Worm (Caenorhabditis elegans): ENCODE data around the gene R08C7.8.

The R08C7.8 gene

DNA sequence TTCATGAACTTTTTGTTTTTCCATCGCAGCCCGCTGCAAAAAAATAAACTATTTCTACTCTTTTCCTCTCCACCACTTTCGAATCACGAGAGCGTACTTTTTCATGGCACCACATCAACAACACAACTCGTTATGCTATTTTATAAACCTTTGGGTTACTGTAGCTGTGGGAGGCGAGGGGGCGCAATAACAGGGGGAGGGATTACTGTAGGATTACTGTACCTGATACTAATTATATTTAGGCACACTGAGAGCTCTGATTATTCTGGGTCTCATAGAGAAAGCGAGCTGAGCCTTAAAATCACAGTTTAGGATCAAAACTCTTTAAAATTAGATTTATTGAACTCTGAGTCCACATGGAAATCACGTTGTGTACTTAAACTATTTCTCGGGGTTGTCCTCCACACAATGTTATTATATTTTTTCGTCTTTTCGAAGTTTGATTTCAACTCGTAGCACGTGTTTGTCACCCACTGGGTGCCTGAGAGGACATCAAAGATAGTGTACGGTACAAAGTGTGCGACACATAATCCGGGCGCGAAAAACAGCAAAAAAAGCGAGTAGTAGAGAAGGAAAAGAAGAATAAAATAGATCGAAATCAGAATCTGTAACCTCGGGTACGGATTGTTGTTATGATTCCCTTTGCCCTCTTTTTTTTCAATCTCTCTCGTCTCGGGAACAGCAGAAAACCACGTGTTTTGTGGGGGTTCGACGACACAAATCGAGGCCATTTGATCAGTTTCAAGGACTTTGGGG lies 38.3 kb upstream of the R08C7.8 start (continued):
- peak; percentile 44 for TF ChIP-seq nhr-47 (tag; optimal IDR thresholded peaks at IDR 0.05)
- peak; percentile 54 for TF ChIP-seq C16A3.4 (tag; optimal IDR thresholded peaks at IDR 0.05)
- peak in 3 of 6 experiments; percentile 17 to 82 (median 33) for TF ChIP-seq elt-3 (tag; optimal IDR thresholded peaks at IDR 0.05)
- TF ChIP-seq ama-1 (optimal IDR thresholded peaks at IDR 0.05): peak; percentile 36
- TF ChIP-seq nhr-20 (tag; optimal IDR thresholded peaks at IDR 0.05): peak; percentile 86
- peak; percentile 30 for TF ChIP-seq ztf-4 (tag; optimal IDR thresholded peaks at IDR 0.05)
- no peak for TF ChIP-seq ztf-11 (tag; optimal IDR thresholded peaks at IDR 0.05)
- TF ChIP-seq lsy-2 (tag; optimal IDR thresholded peaks at IDR 0.05): peak in 1 of 2 experiments; percentile 62
- no peak for TF ChIP-seq lin-39 (tag; optimal IDR thresholded peaks at IDR 0.05)
- TF ChIP-seq nhr-90 (tag; optimal IDR thresholded peaks at IDR 0.05; ENCODE audit: poor library complexity): peak; percentile 71
- peak in 1 of 2 experiments; percentile 89 for TF ChIP-seq mdl-1 (tag; optimal IDR thresholded peaks at IDR 0.05)
- no peak for TF ChIP-seq zip-4 (GFP tag; optimal IDR thresholded peaks at IDR 0.05)
- TF ChIP-seq ceh-88 (GFP tag; IDR thresholded peaks at IDR 0.05): 0 out of 2 replicates have a peak, but pooled peaks have one; percentile 32
- TF ChIP-seq lin-35 (GFP tag; optimal IDR thresholded peaks at IDR 0.05): peak; percentile 17 to 68
- TF ChIP-seq lin-14 (GFP tag; optimal IDR thresholded peaks at IDR 0.05): peak; percentile 91
- TF ChIP-seq mep-1 (tag; optimal IDR thresholded peaks at IDR 0.05): peak; percentile 45
- no peak for TF ChIP-seq swsn-7 (tag; optimal IDR thresholded peaks at IDR 0.05)
- TF ChIP-seq snu-23 (GFP tag; optimal IDR thresholded peaks at IDR 0.05): peak; percentile 80
- peak in 1 of 2 experiments; percentile 23 for TF ChIP-seq efl-1 (optimal IDR thresholded peaks at IDR 0.05)
- TF ChIP-seq efl-1 (GFP tag; optimal IDR thresholded peaks at IDR 0.05 in 1 of 2): peak; percentile 37 to 93
- TF ChIP-seq grh-1 (GFP tag; IDR thresholded peaks at IDR 0.05): 0 out of 2 replicates have a peak, but pooled peaks have one; percentile 29
- no peak for TF ChIP-seq alr-1 (tag; optimal IDR thresholded peaks at IDR 0.05; ENCODE audit: borderline replicate concordance)
- TF ChIP-seq blmp-1 (tag; optimal IDR thresholded peaks at IDR 0.05): peak; percentile 81
- peak; percentile 3 for TF ChIP-seq unc-130 (tag; optimal IDR thresholded peaks at IDR 0.05)
- TF ChIP-seq xbp-1 (tag; optimal IDR thresholded peaks at IDR 0.05): peak; percentile 19
- peak; percentile 98 for TF ChIP-seq nhr-85 (tag)

DNA sequence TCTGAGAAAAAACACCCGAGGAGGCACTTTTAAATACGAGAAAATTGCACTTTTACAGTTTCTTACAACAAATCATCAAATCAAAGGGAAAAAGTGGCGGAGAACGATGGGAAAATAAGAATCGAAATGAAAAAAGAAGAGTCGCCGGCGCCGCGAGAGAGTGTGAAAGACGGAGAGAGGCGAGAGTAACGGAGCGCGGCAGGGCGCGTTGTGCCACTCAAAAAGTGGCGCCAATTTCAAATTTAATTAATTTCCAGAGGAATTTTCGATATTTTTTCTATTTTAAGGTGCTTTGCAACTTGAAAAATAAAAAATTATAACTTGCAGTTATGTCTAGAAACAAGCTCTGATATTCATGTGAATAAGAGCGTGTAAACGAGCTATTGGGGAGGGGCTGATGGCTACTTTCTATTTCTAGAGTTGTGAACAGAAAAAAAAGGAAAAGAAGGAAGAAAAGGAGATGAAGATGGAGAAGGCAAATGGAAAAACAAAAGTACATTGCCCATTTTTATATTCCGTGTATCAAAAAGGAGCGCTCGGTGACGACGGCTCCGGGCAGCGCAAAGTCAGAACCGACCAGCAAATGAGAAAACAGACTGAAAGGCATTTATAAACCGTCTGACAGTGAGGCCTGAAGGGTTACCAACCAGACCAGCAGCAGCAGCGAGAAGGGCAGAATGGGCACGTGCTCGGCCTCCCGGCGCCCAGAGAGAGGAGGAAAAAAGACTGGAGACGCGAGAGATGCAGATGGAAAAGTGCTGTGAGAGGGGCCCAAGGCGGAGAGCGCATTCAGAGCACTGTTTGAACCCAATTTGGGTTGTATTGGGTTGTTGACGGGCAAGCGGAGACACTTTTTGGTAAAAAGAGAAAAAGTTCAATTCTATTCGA lies 36.8 kb upstream of the R08C7.8 start:
- peak; percentile 43; the same call in 1 of the 2 replicates for TF ChIP-seq ceh-88 (GFP tag; IDR thresholded peaks at IDR 0.05)
- TF ChIP-seq lin-39 (tag; optimal IDR thresholded peaks at IDR 0.05): no peak
- TF ChIP-seq sox-4 (tag; optimal IDR thresholded peaks at IDR 0.05): no peak
- peak; percentile 19 for TF ChIP-seq swsn-7 (tag; optimal IDR thresholded peaks at IDR 0.05)
- no peak for TF ChIP-seq nhr-90 (tag; optimal IDR thresholded peaks at IDR 0.05; ENCODE audit: poor library complexity)
- TF ChIP-seq lin-15B (tag; optimal IDR thresholded peaks at IDR 0.05): no peak
- peak; percentile 3 for TF ChIP-seq lin-13 (GFP tag; optimal IDR thresholded peaks at IDR 0.05)
- TF ChIP-seq mef-2 (tag; optimal IDR thresholded peaks at IDR 0.05): peak; percentile 21
- TF ChIP-seq ets-5 (GFP tag; IDR thresholded peaks at IDR 0.05): no peak
- peak; percentile 57 to 75 (median 65) for TF ChIP-seq dpl-1 (GFP tag; optimal IDR thresholded peaks at IDR 0.05)
- no peak for TF ChIP-seq sptf-1 (tag; optimal IDR thresholded peaks at IDR 0.05)
- no peak for TF ChIP-seq ceh-90 (tag; optimal IDR thresholded peaks at IDR 0.05)
- no peak for TF ChIP-seq nhr-84 (tag; optimal IDR thresholded peaks at IDR 0.05)
- TF ChIP-seq mab-9 (GFP tag; IDR thresholded peaks at IDR 0.05): 0 out of 2 replicates have a peak, but pooled peaks have one; percentile 33
- no peak for TF ChIP-seq aha-1 (tag; optimal IDR thresholded peaks at IDR 0.05)
- TF ChIP-seq C04F5.9 (tag; optimal IDR thresholded peaks at IDR 0.05): no peak
- TF ChIP-seq C34B4.2 (tag; optimal IDR thresholded peaks at IDR 0.05): no peak
- peak; percentile 41 for TF ChIP-seq vab-15 (tag; optimal IDR thresholded peaks at IDR 0.05)
- no peak for TF ChIP-seq grh-1 (GFP tag; IDR thresholded peaks at IDR 0.05)
- peak; percentile 34 for TF ChIP-seq nhr-19 (GFP tag; conservative IDR thresholded peaks at IDR 0.05)
- TF ChIP-seq fkh-8 (tag; optimal IDR thresholded peaks at IDR 0.05): peak; percentile 42
- TF ChIP-seq unc-130 (tag; optimal IDR thresholded peaks at IDR 0.05): no peak
- TF ChIP-seq nhr-85 (tag): peak; percentile 47
- TF ChIP-seq efl-1 (optimal IDR thresholded peaks at IDR 0.05): peak; percentile 57 to 77
- TF ChIP-seq efl-1 (GFP tag; optimal IDR thresholded peaks at IDR 0.05 in 1 of 2): peak; percentile 78 to 97
- no peak for TF ChIP-seq unc-30 (tag; optimal IDR thresholded peaks at IDR 0.05)
- peak; percentile 37 for TF ChIP-seq snu-23 (GFP tag; optimal IDR thresholded peaks at IDR 0.05)
- no peak for TF ChIP-seq hlh-17 (GFP tag; optimal IDR thresholded peaks at IDR 0.05; ENCODE audit: borderline replicate concordance)
- TF ChIP-seq fkh-10 (GFP tag; optimal IDR thresholded peaks at IDR 0.05): no peak
- no peak for TF ChIP-seq nhr-11 (tag; optimal IDR thresholded peaks at IDR 0.05)
- TF ChIP-seq skn-1 (tag; optimal IDR thresholded peaks at IDR 0.05): no peak

Measured in whole organism, L1 larva.